Worm (Caenorhabditis elegans) whole organism, late embryonic: Measurements from ENCODE around the gene ccdc-47.

ENCODE experiments used
- C38D4.7 ChIP-seq: fragments of 200-800 bp; sonication (Bioruptor generic); optimal IDR thresholded peaks from 2 replicates; lab custom pipeline; 2018; ENCODE audit warnings: mild to moderate bottlenecking, missing genetic modification characterization, moderate library complexity, missing compliant biosample characterization
- ceh-24 ChIP-seq: sonication (generic microtip); optimal IDR thresholded peaks from 2 replicates; lab custom pipeline; 2016; ENCODE audit warnings: mild to moderate bottlenecking, missing genetic modification characterization, missing compliant biosample characterization
- nhr-11 ChIP-seq: fragments of 150-350 bp; optimal IDR thresholded peaks from 2 replicates; lab custom pipeline; 2014; ENCODE audit warnings: missing biosample characterization, missing genetic modification characterization
- pag-3 ChIP-seq: sonication (generic microtip); optimal IDR thresholded peaks from 2 replicates; lab custom pipeline; 2016; ENCODE audit warnings: missing compliant biosample characterization, missing genetic modification characterization, borderline replicate concordance
- pha-4 ChIP-seq: fragments of 150-350 bp; optimal IDR thresholded peaks from 2 replicates; lab custom pipeline; 2018; ENCODE audit warnings: missing biosample characterization, missing genetic modification reagents, missing genetic modification characterization

DNA sequence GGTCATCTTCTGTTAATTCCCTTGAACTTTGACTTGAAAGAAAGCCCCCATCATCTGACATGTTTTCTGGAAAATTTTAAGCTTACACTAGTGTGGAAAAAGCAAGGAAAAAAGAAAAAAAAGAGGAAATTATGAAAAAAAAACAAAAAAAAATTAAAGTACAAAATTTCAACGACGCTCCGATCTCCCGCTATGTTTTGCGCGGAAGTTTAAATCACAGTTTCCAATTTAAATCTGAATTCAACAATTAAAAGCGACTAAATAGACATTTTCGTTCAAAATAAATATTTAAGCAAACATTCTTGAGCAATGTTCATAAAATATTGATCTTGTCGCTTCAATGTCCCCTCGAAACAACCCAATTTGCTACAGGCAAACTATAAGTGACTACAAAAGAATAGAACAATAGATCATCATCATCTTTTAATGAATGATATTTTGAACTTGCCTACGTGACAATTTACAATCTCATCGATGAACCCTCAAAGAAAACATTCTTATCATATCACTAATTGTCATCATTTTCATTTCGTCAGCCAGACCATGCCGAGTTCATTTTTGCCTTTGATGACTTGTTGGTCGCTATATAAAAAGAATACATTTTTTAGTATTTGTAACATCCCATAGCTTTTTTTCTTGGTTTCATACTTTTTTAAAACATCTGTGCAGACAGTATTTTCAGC lies 5.0 kb downstream of the ccdc-47 start, which contains the start of the genes metl-6 and nit-1:
- no peak for TF ChIP-seq pha-4 (tag; lab: Kevin White, UChicago)
- TF ChIP-seq ceh-24 (tag; lab: Kevin White, UChicago) = no peak
- no peak for TF ChIP-seq nhr-11 (tag; lab: Kevin White, UChicago)
- no peak for TF ChIP-seq pag-3 (tag; lab: Kevin White, UChicago)
- no peak for TF ChIP-seq C38D4.7 (GFP tag; lab: Kevin White, UChicago)
